Fruit fly (Drosophila melanogaster): ENCODE measurements around the gene HisCl1.

- TF ChIP-seq CTCF (optimal IDR thresholded peaks at IDR 0.05) (no peak), CG8478 (optimal IDR thresholded peaks at IDR 0.05) (no peak)
Observed at dm6 chr3R:11779357-11780018, 7.5 kb upstream of the HisCl1 start.

Measured in S2 (cell line).